Worm (Caenorhabditis elegans): ENCODE measurements around the gene F49H12.7.

DNA sequence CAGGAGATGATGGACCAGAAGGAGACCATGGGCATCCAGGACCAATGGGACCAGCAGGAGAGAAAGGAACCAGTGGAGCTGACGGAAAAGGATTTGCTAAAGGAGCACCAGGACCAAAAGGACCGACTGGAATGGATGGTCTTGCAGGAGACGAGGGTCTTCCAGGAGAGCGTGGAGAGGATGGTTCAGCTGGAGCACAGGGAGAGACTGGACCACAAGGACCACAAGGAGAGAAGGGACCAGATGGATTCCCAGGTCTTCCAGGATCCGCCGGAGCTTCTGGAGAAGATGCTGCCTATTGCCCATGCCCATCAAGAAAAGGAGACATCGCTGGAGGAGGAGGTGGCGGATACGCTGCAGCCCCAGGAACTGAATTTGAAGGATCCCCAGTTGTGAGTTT lies 29.3 kb downstream of the F49H12.7 start:
- TF ChIP-seq hlh-30 (tag; optimal IDR thresholded peaks at IDR 0.05; ENCODE audit: insufficient read depth) (no peak), daf-8 (GFP tag; IDR thresholded peaks at IDR 0.05) (no peak), ceh-20 (GFP tag; IDR thresholded peaks at IDR 0.05) (no peak), fos-1 (tag; optimal IDR thresholded peaks at IDR 0.05) (no peak), ama-1 (optimal IDR thresholded peaks at IDR 0.05) (no peak), lin-38 (GFP tag; IDR thresholded peaks at IDR 0.05) (no peak), unc-62 (GFP tag; optimal IDR thresholded peaks at IDR 0.05 in 1 of 2) (peak in 1 of 2 experiments; percentile 79), unc-62 (tag; optimal IDR thresholded peaks at IDR 0.05) (no peak), aha-1 (tag) (no peak), zag-1 (tag; optimal IDR thresholded peaks at IDR 0.05) (no peak)
